Fruit fly (Drosophila melanogaster) whole organism, prepupa: ENCODE measurements around the gene CG1172.

Experiments used
- Blimp-1 ChIP-seq: fragments of 200-800 bp; sonication (Bioruptor generic); optimal IDR thresholded peaks from 3 replicates; lab custom pipeline; 2017; ENCODE audit warnings: missing biosample characterization, missing genetic modification characterization, mild to moderate bottlenecking, moderate library complexity, missing genetic modification reagents
- CG10631 ChIP-seq: fragments of 200-800 bp; sonication (Bioruptor generic); optimal IDR thresholded peaks from 2 replicates; lab custom pipeline; 2016; ENCODE audit warnings: missing biosample characterization, missing genetic modification characterization
- CG10669 ChIP-seq: fragments of 200-800 bp; sonication (Bioruptor generic); optimal IDR thresholded peaks from 3 replicates; lab custom pipeline; 2018; ENCODE audit warnings: missing biosample characterization, mild to moderate bottlenecking, missing genetic modification characterization, moderate library complexity
- CG11294 ChIP-seq: fragments of 200-800 bp; sonication (Bioruptor generic); IDR thresholded peaks from 2 replicates; pipeline ENCODE4 v1.3.6; 2022; ENCODE audit warnings: missing biosample characterization, missing genetic modification characterization
- CG11762 ChIP-seq: fragments of 200-800 bp; sonication (Bioruptor generic); optimal IDR thresholded peaks from 3 replicates; lab custom pipeline; 2016; ENCODE audit warnings: missing biosample characterization, missing genetic modification characterization; ENCODE audit not compliant: insufficient read depth
- CG15336 ChIP-seq: fragments of 200-800 bp; sonication (Bioruptor generic); IDR thresholded peaks from 2 replicates; pipeline ENCODE4 v1.3.6; 2022; ENCODE audit warnings: missing biosample characterization, missing genetic modification characterization
- CG1621 ChIP-seq: fragments of 200-800 bp; sonication (Bioruptor generic); optimal IDR thresholded peaks from 3 replicates; lab custom pipeline; 2018; ENCODE audit warnings: missing biosample characterization, mild to moderate bottlenecking, missing genetic modification characterization
- CG16779 ChIP-seq: fragments of 200-800 bp; sonication (Bioruptor generic); optimal IDR thresholded peaks from 3 replicates; lab custom pipeline; 2017; ENCODE audit warnings: missing biosample characterization, mild to moderate bottlenecking, missing genetic modification characterization
- CG3032 ChIP-seq: fragments of 200-800 bp; optimal IDR thresholded peaks from 2 replicates; lab custom pipeline; 2019; ENCODE audit warnings: missing biosample characterization, mild to moderate bottlenecking, missing genetic modification characterization, moderate library complexity
- CG31627 ChIP-seq: fragments of 200-800 bp; sonication (Bioruptor generic); optimal IDR thresholded peaks from 3 replicates; lab custom pipeline; 2016; ENCODE audit warnings: missing biosample characterization, missing genetic modification characterization
- CG32006 ChIP-seq: fragments of 200-800 bp; sonication (Bioruptor generic); optimal IDR thresholded peaks from 3 replicates; lab custom pipeline; 2017; ENCODE audit warnings: missing biosample characterization, mild to moderate bottlenecking, missing genetic modification characterization
- CG34406 ChIP-seq: fragments of 200-800 bp; sonication (Bioruptor generic); optimal IDR thresholded peaks from 3 replicates; lab custom pipeline; 2016; ENCODE audit warnings: missing biosample characterization, missing genetic modification characterization
- CG3919 ChIP-seq: fragments of 200-800 bp; sonication (Bioruptor generic); optimal IDR thresholded peaks from 3 replicates; lab custom pipeline; 2016; ENCODE audit warnings: missing biosample characterization, missing genetic modification characterization
- CG4318 ChIP-seq: fragments of 200-800 bp; sonication (Bioruptor generic); optimal IDR thresholded peaks from 3 replicates; lab custom pipeline; 2017; ENCODE audit warnings: missing biosample characterization, mild to moderate bottlenecking, missing genetic modification characterization
- CG6163 ChIP-seq: fragments of 200-800 bp; sonication (Bioruptor generic); IDR thresholded peaks from 3 replicates; pipeline ENCODE4 v1.3.6; 2022; ENCODE audit warnings: missing biosample characterization, missing genetic modification characterization
- CG6792 ChIP-seq: fragments of 200-800 bp; sonication (Bioruptor generic); optimal IDR thresholded peaks from 3 replicates; lab custom pipeline; 2016; ENCODE audit warnings: missing biosample characterization, missing genetic modification characterization
- CG6808 ChIP-seq: fragments of 200-800 bp; sonication (Bioruptor generic); optimal IDR thresholded peaks from 3 replicates; lab custom pipeline; 2017; ENCODE audit warnings: missing biosample characterization, missing genetic modification characterization, mild to moderate bottlenecking, moderate library complexity, missing genetic modification reagents
- CG6854 ChIP-seq: fragments of 200-800 bp; sonication (Bioruptor generic); optimal IDR thresholded peaks from 2 replicates; lab custom pipeline; 2017; ENCODE audit warnings: missing biosample characterization, mild to moderate bottlenecking, missing genetic modification characterization
- CG8319 ChIP-seq: fragments of 200-800 bp; sonication (Bioruptor generic); optimal IDR thresholded peaks from 3 replicates; lab custom pipeline; 2016; ENCODE audit warnings: missing biosample characterization, missing genetic modification characterization
- CG9139 ChIP-seq: fragments of 200-800 bp; sonication (Bioruptor generic); optimal IDR thresholded peaks from 3 replicates; lab custom pipeline; 2017; ENCODE audit warnings: missing biosample characterization, mild to moderate bottlenecking, missing genetic modification characterization
- Eip75B ChIP-seq: fragments of 200-800 bp; sonication (Bioruptor generic); optimal IDR thresholded peaks from 3 replicates; lab custom pipeline; 2016; ENCODE audit warnings: missing biosample characterization, missing genetic modification characterization
- Eip78C ChIP-seq: fragments of 200-800 bp; sonication (Bioruptor generic); peaks from one replicate; lab custom pipeline; 2016; ENCODE audit warnings: missing biosample characterization, missing genetic modification characterization
- Gug ChIP-seq: fragments of 200-800 bp; sonication (Bioruptor generic); IDR thresholded peaks from 2 replicates; pipeline ENCODE4 v1.3.6; 2022; ENCODE audit warnings: missing biosample characterization, missing genetic modification characterization
- Hr38 ChIP-seq: sonication (Bioruptor generic); optimal IDR thresholded peaks from 2 replicates; lab custom pipeline; 2016; ENCODE audit warnings: missing biosample characterization, missing genetic modification characterization
- Hr39 ChIP-seq: fragments of 200-800 bp; sonication (Bioruptor generic); optimal IDR thresholded peaks from 2 replicates; lab custom pipeline; 2016; ENCODE audit warnings: missing biosample characterization, missing genetic modification characterization
- Hr4 ChIP-seq: fragments of 200-800 bp; sonication (Bioruptor generic); optimal IDR thresholded peaks from 3 replicates; lab custom pipeline; 2016; ENCODE audit warnings: missing biosample characterization, missing genetic modification characterization
- Lpt ChIP-seq: fragments of 200-800 bp; sonication (Bioruptor generic); optimal IDR thresholded peaks from 3 replicates; lab custom pipeline; 2016; ENCODE audit warnings: missing biosample characterization, missing genetic modification characterization
- OdsH ChIP-seq: fragments of 200-800 bp; sonication (Bioruptor generic); optimal IDR thresholded peaks from 3 replicates; lab custom pipeline; 2016; ENCODE audit warnings: missing biosample characterization, missing genetic modification characterization
- Smox ChIP-seq: fragments of 200-800 bp; sonication (Bioruptor generic); optimal IDR thresholded peaks from 3 replicates; lab custom pipeline; 2016; ENCODE audit warnings: missing biosample characterization, missing genetic modification characterization
- Sox102F ChIP-seq: fragments of 200-800 bp; sonication (Bioruptor generic); optimal IDR thresholded peaks from 2 replicates; lab custom pipeline; 2016; ENCODE audit warnings: missing biosample characterization, mild to moderate bottlenecking, missing genetic modification characterization
- achi ChIP-seq: fragments of 200-800 bp; sonication (Bioruptor generic); optimal IDR thresholded peaks from 3 replicates; lab custom pipeline; 2016; ENCODE audit warnings: missing biosample characterization, missing genetic modification characterization
- acj6 ChIP-seq: fragments of 200-800 bp; sonication (Bioruptor generic); optimal IDR thresholded peaks from 3 replicates; lab custom pipeline; 2016; ENCODE audit warnings: missing biosample characterization, missing genetic modification characterization
- cyc ChIP-seq: fragments of 200-800 bp; sonication (Bioruptor generic); optimal IDR thresholded peaks from 3 replicates; lab custom pipeline; 2016; ENCODE audit warnings: missing biosample characterization, missing genetic modification characterization
- dac ChIP-seq: fragments of 200-800 bp; sonication (Bioruptor generic); optimal IDR thresholded peaks from 2 replicates; lab custom pipeline; 2017; ENCODE audit warnings: missing biosample characterization, mild to moderate bottlenecking, missing genetic modification characterization
- dsx ChIP-seq: fragments of 200-800 bp; optimal IDR thresholded peaks from 3 replicates; lab custom pipeline; 2019; ENCODE audit warnings: missing biosample characterization, mild to moderate bottlenecking, missing genetic modification characterization, moderate library complexity; ENCODE audit not compliant: poor library complexity, severe bottlenecking
- eg ChIP-seq: fragments of 200-800 bp; sonication (Bioruptor generic); IDR thresholded peaks from 3 replicates; pipeline ENCODE4 v1.3.6; 2022; ENCODE audit warnings: missing biosample characterization, missing genetic modification characterization
- esn ChIP-seq: fragments of 200-800 bp; sonication (Bioruptor generic); optimal IDR thresholded peaks from 2 replicates; lab custom pipeline; 2016; ENCODE audit warnings: missing biosample characterization, mild to moderate bottlenecking, missing genetic modification characterization, moderate library complexity
- fd59A ChIP-seq: fragments of 200-800 bp; sonication (Bioruptor generic); optimal IDR thresholded peaks from 2 replicates; lab custom pipeline; 2017; ENCODE audit warnings: missing biosample characterization, mild to moderate bottlenecking, missing genetic modification characterization, missing genetic modification reagents
- fd85E ChIP-seq: fragments of 200-800 bp; sonication (Bioruptor generic); optimal IDR thresholded peaks from 3 replicates; lab custom pipeline; 2016; ENCODE audit warnings: missing biosample characterization, missing genetic modification characterization
- lz ChIP-seq: fragments of 200-800 bp; sonication (Bioruptor generic); optimal IDR thresholded peaks from 3 replicates; lab custom pipeline; 2016; ENCODE audit warnings: missing biosample characterization, missing genetic modification characterization
- net ChIP-seq: fragments of 200-800 bp; sonication (Bioruptor generic); optimal IDR thresholded peaks from 3 replicates; lab custom pipeline; 2016; ENCODE audit warnings: missing biosample characterization, missing genetic modification characterization
- pdm3 ChIP-seq: fragments of 200-800 bp; sonication (Bioruptor generic); optimal IDR thresholded peaks from 3 replicates; lab custom pipeline; 2016; ENCODE audit warnings: missing biosample characterization, missing genetic modification characterization
- salr ChIP-seq, 2 experiments: fragments of 200-800 bp; sonication (Bioruptor generic); optimal IDR thresholded peaks; 3 replicates each; lab custom pipeline; 2016 to 2018; ENCODE audit warnings: missing biosample characterization in 2 of 2, missing genetic modification characterization in 2 of 2, mild to moderate bottlenecking in 1 of 2
- spab ChIP-seq: fragments of 200-800 bp; sonication (Bioruptor generic); optimal IDR thresholded peaks from 2 replicates; lab custom pipeline; 2017; ENCODE audit warnings: missing biosample characterization, mild to moderate bottlenecking, missing genetic modification characterization, missing genetic modification reagents
- ss ChIP-seq, 2 experiments: fragments of 200-800 bp; sonication (Bioruptor generic); optimal IDR thresholded peaks; 2 replicates in 1 of 2; 3 replicates in 1 of 2; lab custom pipeline; 2017 to 2018; ENCODE audit warnings: mild to moderate bottlenecking in 2 of 2, missing biosample characterization in 2 of 2, missing genetic modification characterization in 2 of 2, moderate library complexity in 1 of 2
- svp ChIP-seq: fragments of 200-800 bp; sonication (Bioruptor generic); peaks from one replicate; lab custom pipeline; 2016; ENCODE audit warnings: missing biosample characterization, missing genetic modification characterization
- topi ChIP-seq: fragments of 200-800 bp; sonication (Bioruptor generic); optimal IDR thresholded peaks from 3 replicates; lab custom pipeline; 2016; ENCODE audit warnings: missing biosample characterization, missing genetic modification characterization
- vri ChIP-seq: fragments of 200-800 bp; sonication (Bioruptor generic); optimal IDR thresholded peaks from 3 replicates; lab custom pipeline; 2016; ENCODE audit warnings: missing biosample characterization, mild to moderate bottlenecking, missing genetic modification characterization

The CG1172 gene

DNA sequence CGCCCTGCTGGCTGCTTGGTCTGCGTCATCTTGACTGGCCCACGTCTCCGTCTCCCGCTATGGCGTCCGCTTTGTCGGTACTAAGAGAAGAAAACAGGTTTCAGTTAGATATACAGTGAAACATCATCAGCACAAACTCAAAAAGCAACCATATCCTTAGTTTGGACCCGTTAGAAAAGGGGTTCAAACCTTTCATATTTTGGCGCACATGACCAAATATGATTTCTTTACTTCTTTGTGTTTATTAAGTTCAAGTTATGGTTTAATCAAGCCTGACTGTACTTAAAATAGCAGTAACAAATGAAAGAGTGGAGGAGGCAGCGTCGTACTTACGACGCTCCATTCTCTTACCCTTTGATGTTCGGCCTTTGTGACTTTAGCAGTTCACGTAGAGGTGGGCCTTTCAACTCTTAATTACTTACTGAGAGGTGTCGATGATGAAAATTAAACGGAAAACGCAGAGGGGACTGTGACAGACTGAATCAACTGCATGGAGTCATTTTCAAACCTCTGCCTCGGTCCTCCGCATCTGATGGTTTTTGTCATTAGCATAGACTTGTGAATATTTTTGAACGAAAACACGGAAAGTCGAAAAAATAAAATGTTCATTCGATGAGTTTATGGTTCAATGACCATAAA is 31.9 kb upstream of the CG1172 start (continued):
- TF ChIP-seq CG3919 (GFP tag; lab: Kevin White, UChicago), result peak; percentile 96
- peak; percentile 42 for TF ChIP-seq Blimp-1
- TF ChIP-seq dac (GFP tag; lab: Kevin White, UChicago), result peak; percentile 81
- TF ChIP-seq OdsH (GFP tag; lab: Kevin White, UChicago), result peak; percentile 92
- peak; percentile 86 for TF ChIP-seq CG4318 (GFP tag; lab: Kevin White, UChicago)
- peak; percentile 92 for TF ChIP-seq topi (GFP tag; lab: Kevin White, UChicago)
- peak; percentile 97 for TF ChIP-seq CG6163 (GFP tag; lab: Robert Waterston, UW)
- peak; percentile 94 for TF ChIP-seq CG32006
- TF ChIP-seq CG1621 (tag; lab: Kevin White, UChicago), result peak; percentile 86

DNA sequence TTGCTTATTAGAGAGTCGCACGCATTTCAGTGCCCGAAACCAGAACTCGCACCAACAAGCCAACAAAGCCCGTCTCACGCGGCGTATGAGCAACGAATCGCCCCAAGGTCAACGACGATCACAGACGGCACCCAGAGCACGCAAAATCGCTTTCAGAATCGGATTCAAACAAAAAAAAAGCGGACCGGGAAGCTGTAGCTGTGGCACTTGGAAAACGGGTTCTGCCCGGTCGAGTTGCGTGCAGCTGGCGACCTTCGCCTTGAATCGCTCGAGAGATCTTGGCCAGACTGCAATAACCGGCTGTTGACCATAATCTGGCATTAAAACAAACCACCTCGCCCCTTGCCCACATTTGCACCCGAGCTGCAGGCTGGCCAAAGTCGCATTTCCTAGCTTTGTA is 30.3 kb upstream of the CG1172 start:
- TF ChIP-seq CG11294 (GFP tag; lab: Robert Waterston, UW) (no peak), CG34406 (no peak), eg (GFP tag; lab: Robert Waterston, UW) (no peak; the same call in 2 of the 3 replicates), dsx (GFP tag; lab: Kevin White, UChicago) (no peak), CG11762 (no peak), achi (GFP tag; lab: Kevin White, UChicago) (no peak), CG16779 (no peak), CG32006 (no peak), acj6 (no peak), Eip75B (GFP tag; lab: Kevin White, UChicago) (peak; percentile 68), Hr39 (GFP tag; lab: Kevin White, UChicago) (peak; percentile 35), CG6854 (GFP tag; lab: Kevin White, UChicago) (peak; percentile 90), svp (GFP tag; lab: Kevin White, UChicago) (peak; percentile 78), topi (GFP tag; lab: Kevin White, UChicago) (no peak), CG3032 (tag; lab: Kevin White, UChicago) (no peak), CG10631 (GFP tag; lab: Kevin White, UChicago) (no peak), lz (GFP tag; lab: Kevin White, UChicago) (no peak), CG6792 (GFP tag; lab: Kevin White, UChicago) (no peak), net (GFP tag; lab: Kevin White, UChicago) (peak; percentile 18), CG10669 (GFP tag; lab: Kevin White, UChicago) (no peak), fd85E (GFP tag; lab: Kevin White, UChicago) (no peak), Blimp-1 (peak; percentile 43), Eip78C (peak; percentile 25), fd59A (GFP tag; lab: Kevin White, UChicago) (no peak), Sox102F (GFP tag; lab: Kevin White, UChicago) (no peak), cyc (GFP tag; lab: Kevin White, UChicago) (no peak), spab (no peak), CG3919 (GFP tag; lab: Kevin White, UChicago) (no peak), CG31627 (GFP tag; lab: Kevin White, UChicago) (no peak), pdm3 (GFP tag; lab: Kevin White, UChicago) (no peak), Hr38 (GFP tag; lab: Kevin White, UChicago) (no peak), CG1621 (tag; lab: Kevin White, UChicago) (peak; percentile 74), Smox (GFP tag; lab: Kevin White, UChicago) (no peak), CG6808 (peak; percentile 32), Hr4 (GFP tag; lab: Kevin White, UChicago) (no peak), Lpt (GFP tag; lab: Kevin White, UChicago) (peak; percentile 47), CG6163 (GFP tag; lab: Robert Waterston, UW) (0 out of 3 replicates have a peak, but pooled peaks have one; percentile 17), vri (GFP tag; lab: Kevin White, UChicago) (no peak), esn (GFP tag; lab: Kevin White, UChicago) (no peak), salr (GFP tag; optimal IDR thresholded peaks at IDR 0.05; lab: Kevin White, UChicago) (no peak), CG4318 (GFP tag; lab: Kevin White, UChicago) (no peak), CG8319 (no peak), Gug (GFP tag; lab: Robert Waterston, UW) (no peak), OdsH (GFP tag; lab: Kevin White, UChicago) (no peak), CG9139 (GFP tag; lab: Kevin White, UChicago) (peak; percentile 34), ss (GFP tag; optimal IDR thresholded peaks at IDR 0.05; lab: Kevin White, UChicago) (peak; percentile 56 to 99), CG15336 (GFP tag; lab: Robert Waterston, UW) (no peak)
